Fruit fly (Drosophila melanogaster): ENCODE data around the gene Imp.

Imp gene

DNA sequence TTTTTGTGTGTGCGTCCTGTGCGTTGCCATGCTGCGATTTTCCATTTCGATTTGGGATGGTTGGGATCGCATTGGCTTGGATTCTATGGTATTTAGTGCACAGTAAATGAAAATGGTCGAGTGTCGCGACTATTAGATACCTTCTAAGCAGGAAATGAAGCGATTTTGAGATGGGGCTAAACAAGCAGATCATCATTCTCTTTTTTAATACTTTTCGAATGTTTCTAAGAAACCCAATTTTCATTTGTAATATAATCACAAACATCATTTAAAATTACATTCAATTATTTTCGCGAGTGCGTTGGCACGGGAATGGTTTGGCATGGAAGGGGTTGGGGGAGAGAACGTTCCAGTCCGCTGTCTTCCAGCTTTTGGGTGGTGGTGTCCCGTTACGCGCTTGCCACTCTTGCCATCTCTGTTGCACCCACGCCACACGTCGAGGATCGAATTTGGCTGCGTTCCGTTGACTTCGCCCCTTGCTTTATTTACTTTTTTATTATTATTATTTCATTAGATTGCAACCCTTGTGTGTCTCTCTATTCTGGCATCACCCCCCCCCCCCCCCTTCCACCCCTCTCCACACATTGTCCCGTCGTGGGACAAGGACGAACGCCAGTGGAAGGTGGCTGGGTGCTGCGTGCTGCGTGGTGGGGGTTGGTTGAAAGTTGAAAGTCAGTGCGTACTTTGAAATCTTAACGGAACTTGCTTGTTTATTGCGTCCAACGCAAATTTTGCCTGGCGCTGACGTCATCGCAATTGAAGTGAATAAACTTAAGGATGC lies 1.5 kb upstream of the Imp start (continued):
- TF ChIP-seq Sox102F (GFP tag; optimal IDR thresholded peaks at IDR 0.05) = peak; percentile 37
- peak; percentile 69 for TF ChIP-seq gem (tag; optimal IDR thresholded peaks at IDR 0.05)
- peak; percentile 23; the same call in 1 of the 2 replicates for TF ChIP-seq CG10366 (GFP tag; IDR thresholded peaks at IDR 0.05)
- peak; percentile 87 for TF ChIP-seq crol (GFP tag; IDR thresholded peaks at IDR 0.05)
- TF ChIP-seq Mad (GFP tag; optimal IDR thresholded peaks at IDR 0.05) = no peak
- no peak for TF ChIP-seq sim (GFP tag; IDR thresholded peaks at IDR 0.05)
- TF ChIP-seq CG17912 (GFP tag; optimal IDR thresholded peaks at IDR 0.05) = no peak
- no peak for TF ChIP-seq CG10462 (GFP tag; optimal IDR thresholded peaks at IDR 0.05)
- no peak for TF ChIP-seq Elba2 (GFP tag; optimal IDR thresholded peaks at IDR 0.05)
- TF ChIP-seq CG11247 (GFP tag; IDR thresholded peaks at IDR 0.05) = no peak
- no peak for TF ChIP-seq Nf-YB (GFP tag; optimal IDR thresholded peaks at IDR 0.05)
- no peak for TF ChIP-seq CG12155 (GFP tag; optimal IDR thresholded peaks at IDR 0.05)
- TF ChIP-seq Adf1 (GFP tag; IDR thresholded peaks at IDR 0.05) = no peak
- TF ChIP-seq CG5245 (GFP tag; optimal IDR thresholded peaks at IDR 0.05) = no peak
- TF ChIP-seq CG15696 (tag; optimal IDR thresholded peaks at IDR 0.05) = no peak
- no peak for TF ChIP-seq pan (optimal IDR thresholded peaks at IDR 0.05)
- peak in 1 of 2 experiments; percentile 36 for TF ChIP-seq pan (GFP tag; optimal IDR thresholded peaks at IDR 0.05 in 1 of 2, IDR thresholded peaks at IDR 0.05 in 1 of 2)
- TF ChIP-seq ken (GFP tag; IDR thresholded peaks at IDR 0.05) = peak; percentile 50; the same call in 1 of the 3 replicates
- no peak for TF ChIP-seq CG15514 (GFP tag; optimal IDR thresholded peaks at IDR 0.05)
- no peak for TF ChIP-seq Sin3A (optimal IDR thresholded peaks at IDR 0.05)
- TF ChIP-seq CG17802 (tag; optimal IDR thresholded peaks at IDR 0.05) = peak; percentile 11
- TF ChIP-seq ttk (GFP tag; IDR thresholded peaks at IDR 0.05) = no peak
- TF ChIP-seq CG43689 (GFP tag; IDR thresholded peaks at IDR 0.05) = no peak
- TF ChIP-seq CG14710 (tag; optimal IDR thresholded peaks at IDR 0.05) = peak; percentile 36
- TF ChIP-seq vnd (GFP tag; IDR thresholded peaks at IDR 0.05; ENCODE audit: partially characterized antibody) = no peak
- TF ChIP-seq CG16813 (GFP tag; IDR thresholded peaks at IDR 0.05; ENCODE audit: partially characterized antibody) = peak; percentile 25; the same call in 1 of the 3 replicates
- no peak for TF ChIP-seq CG7987 (GFP tag; optimal IDR thresholded peaks at IDR 0.05)
- TF ChIP-seq CG9437 (GFP tag; optimal IDR thresholded peaks at IDR 0.05) = no peak
- TF ChIP-seq Eip74EF (GFP tag; optimal IDR thresholded peaks at IDR 0.05) = no peak
- no peak for TF ChIP-seq grn (GFP tag; optimal IDR thresholded peaks at IDR 0.05)
- no peak for TF ChIP-seq CG9876 (GFP tag; optimal IDR thresholded peaks at IDR 0.05)
- TF ChIP-seq br (optimal IDR thresholded peaks at IDR 0.05) = no peak
- TF ChIP-seq onecut (GFP tag; IDR thresholded peaks at IDR 0.05) = 0 out of 2 replicates have a peak, but pooled peaks have one; percentile 22
- TF ChIP-seq MBD-R2 (GFP tag; IDR thresholded peaks at IDR 0.05) = no peak
- no peak for TF ChIP-seq CG6175 (GFP tag; IDR thresholded peaks at IDR 0.05)
- TF ChIP-seq CG3995 (GFP tag; optimal IDR thresholded peaks at IDR 0.05) = no peak
- peak; percentile 35 for TF ChIP-seq az2 (GFP tag; optimal IDR thresholded peaks at IDR 0.05)
- peak; percentile 62 for TF ChIP-seq dmrt99B (tag; optimal IDR thresholded peaks at IDR 0.05)
- no peak for TF ChIP-seq Scr (GFP tag; IDR thresholded peaks at IDR 0.05; ENCODE audit: partially characterized antibody)
- TF ChIP-seq CG15073 (GFP tag; optimal IDR thresholded peaks at IDR 0.05) = no peak
- no peak for TF ChIP-seq bbx (GFP tag; IDR thresholded peaks at IDR 0.05; ENCODE audit: partially characterized antibody)
- peak; percentile 41 for TF ChIP-seq Blimp-1 (GFP tag; optimal IDR thresholded peaks at IDR 0.05)
- TF ChIP-seq wdn (GFP tag; IDR thresholded peaks at IDR 0.05) = no peak
- TF ChIP-seq CG10274 (GFP tag; optimal IDR thresholded peaks at IDR 0.05) = no peak
- TF ChIP-seq kni (GFP tag; optimal IDR thresholded peaks at IDR 0.05) = no peak
- no peak for TF ChIP-seq trh (GFP tag; optimal IDR thresholded peaks at IDR 0.05)
- no peak for TF ChIP-seq tin (GFP tag; optimal IDR thresholded peaks at IDR 0.05)
- TF ChIP-seq PHDP (tag; optimal IDR thresholded peaks at IDR 0.05) = peak; percentile 9
- TF ChIP-seq ato (GFP tag; IDR thresholded peaks at IDR 0.05; ENCODE audit: partially characterized antibody) = no peak
- no peak for TF ChIP-seq z (GFP tag; IDR thresholded peaks at IDR 0.05)
